Worm (Caenorhabditis elegans) whole organism, L2 larva: Measurements from ENCODE around the gene Y61A9LA.3.

Experiments
- Y55F3AM.14 ChIP-seq: fragments of 200-800 bp; sonication (Bioruptor generic); optimal IDR thresholded peaks from 2 replicates; lab custom pipeline; 2018; ENCODE audit warnings: mild to moderate bottlenecking, missing genetic modification characterization, missing compliant biosample characterization
- fos-1 ChIP-seq: fragments of 150-350 bp; optimal IDR thresholded peaks from 2 replicates; lab custom pipeline; 2014; ENCODE audit warnings: missing biosample characterization, missing genetic modification characterization
- lin-11 ChIP-seq: fragments of 150-350 bp; sonication (generic microtip); optimal IDR thresholded peaks from 2 replicates; lab custom pipeline; 2014; ENCODE audit warnings: missing biosample characterization, missing genetic modification characterization, inconsistent platforms, mixed read lengths
- mbf-1 ChIP-seq: sonication (generic microtip); optimal IDR thresholded peaks from 2 replicates; lab custom pipeline; 2017; ENCODE audit warnings: missing biosample characterization, missing genetic modification characterization
- nhr-21 ChIP-seq: fragments of 150-350 bp; optimal IDR thresholded peaks from 2 replicates; lab custom pipeline; 2014; ENCODE audit warnings: missing biosample characterization, missing genetic modification characterization
- peb-1 ChIP-seq: fragments of 150-350 bp; optimal IDR thresholded peaks from 2 replicates; lab custom pipeline; 2014; ENCODE audit warnings: missing biosample characterization, missing genetic modification characterization
- ztf-11 ChIP-seq: sonication (generic microtip); optimal IDR thresholded peaks from 2 replicates; lab custom pipeline; 2017; ENCODE audit warnings: missing biosample characterization, missing genetic modification characterization

The Y61A9LA.3 gene

DNA sequence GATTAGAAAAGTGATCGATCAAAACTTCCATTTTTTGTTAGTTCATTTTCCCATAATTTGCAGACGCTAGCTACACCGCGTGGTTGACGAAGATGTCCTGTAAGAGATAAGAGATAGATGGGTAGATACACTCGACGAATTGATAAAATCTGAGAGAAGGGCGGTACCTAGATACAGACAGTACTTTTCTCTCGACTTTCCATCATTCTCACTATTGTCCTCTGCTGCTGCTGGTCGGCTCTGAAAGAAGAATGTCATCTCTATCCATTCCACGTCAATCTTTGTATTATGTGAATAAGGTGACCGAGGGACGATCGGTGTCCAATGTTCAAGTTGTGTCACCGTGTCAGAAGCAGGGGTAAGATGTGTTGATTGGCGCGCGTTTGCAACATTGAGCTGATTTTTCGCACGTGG lies 57.6 kb downstream of the Y61A9LA.3 start, which contains the start of gene pmt-2 (continued):
- TF ChIP-seq lin-11 (tag; lab: Kevin White, UChicago) (no peak), mbf-1 (no peak)

DNA sequence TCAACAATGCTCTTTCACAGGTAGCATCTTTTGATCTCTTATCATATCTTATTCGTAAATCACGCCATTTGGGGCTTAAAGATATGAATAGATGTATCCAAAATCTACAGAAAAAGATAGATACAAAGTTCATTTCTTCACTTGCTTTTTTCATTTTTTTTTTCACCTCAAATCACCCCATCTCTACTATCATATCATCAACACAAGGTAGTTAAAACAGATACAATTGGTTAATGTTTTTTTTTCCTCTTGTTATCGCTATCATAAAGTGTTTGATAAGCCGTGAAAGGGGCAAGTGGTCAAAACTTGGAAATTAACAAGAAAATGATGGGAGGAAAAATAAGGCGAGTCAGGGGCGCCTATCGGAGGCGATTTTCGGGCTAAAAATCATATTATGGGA lies 59.3 kb downstream of the Y61A9LA.3 start:
- peak; percentile 64 for TF ChIP-seq fos-1 (tag; lab: Kevin White, UChicago)
- no peak for TF ChIP-seq Y55F3AM.14 (GFP tag; lab: Kevin White, UChicago)
- no peak for TF ChIP-seq nhr-21
- no peak for TF ChIP-seq peb-1 (tag; lab: Kevin White, UChicago)
- TF ChIP-seq ztf-11 (tag; lab: Kevin White, UChicago) = no peak
